Fruit fly (Drosophila melanogaster): ENCODE data around the gene CG16782.

dm6 chrX:3443902-3444301, 16.1 kb downstream of the CG16782 start:
- TF ChIP-seq CG8478 (optimal IDR thresholded peaks at IDR 0.05) (no peak), psq (optimal IDR thresholded peaks at IDR 0.05) (no peak), usp (GFP tag; optimal IDR thresholded peaks at IDR 0.05) (no peak), EcR (GFP tag; optimal IDR thresholded peaks at IDR 0.05) (no peak), pan (optimal IDR thresholded peaks at IDR 0.05) (no peak)
